Worm (Caenorhabditis elegans): ENCODE measurements around the gene srd-15.

DNA sequence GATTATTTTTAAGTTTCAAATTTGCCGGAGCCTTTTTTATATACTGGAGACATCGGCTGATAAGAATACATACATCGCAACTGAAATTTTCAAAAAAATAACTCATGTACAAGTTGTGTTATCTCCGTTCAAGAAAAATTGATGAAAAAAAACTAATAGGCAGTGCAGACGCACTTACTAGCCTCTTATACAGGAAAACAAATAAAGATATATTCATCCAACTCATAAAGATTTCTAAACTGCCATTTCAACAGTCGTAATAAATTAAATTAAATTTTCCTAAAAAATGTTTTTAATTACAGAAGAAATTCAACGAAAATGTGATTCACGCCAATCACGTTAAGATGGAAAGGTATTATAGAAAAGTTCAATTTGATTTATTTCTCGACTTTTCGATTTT, 4.3 kb downstream of the srd-15 start, which contains the start of gene C04E6.5:
- no peak for TF ChIP-seq med-1 (GFP tag; optimal IDR thresholded peaks at IDR 0.05; ENCODE audit: insufficient read depth)
- no peak for TF ChIP-seq ztf-23 (GFP tag; IDR thresholded peaks at IDR 0.05)
- TF ChIP-seq klf-2 (GFP tag; conservative IDR thresholded peaks at IDR 0.05): no peak
- no peak for TF ChIP-seq flt-1 (GFP tag; IDR thresholded peaks at IDR 0.05)
- TF ChIP-seq tab-1 (GFP tag; IDR thresholded peaks at IDR 0.05): no peak
- TF ChIP-seq ztf-29 (GFP tag; IDR thresholded peaks at IDR 0.05): no peak
- no peak for TF ChIP-seq T22C8.4 (GFP tag; IDR thresholded peaks at IDR 0.05)
- TF ChIP-seq ref-1 (GFP tag; conservative IDR thresholded peaks at IDR 0.05): no peak
- TF ChIP-seq cog-1 (tag; optimal IDR thresholded peaks at IDR 0.05): no peak

Data from whole organism, midembryonic.